Fruit fly (Drosophila melanogaster) whole organism, wandering third instar larva: ENCODE data around the gene Moe.
A peak's percentile ranks its signal among the peaks of the same experiment; 100 is the strongest.

Experiments used
- CG32264 ChIP-seq: fragments of 200-800 bp; sonication (Bioruptor generic); optimal IDR thresholded peaks from 2 replicates; lab custom pipeline; 2016; ENCODE audit warnings: missing biosample characterization, missing genetic modification characterization
- CrebA ChIP-seq: fragments of 200-800 bp; sonication (Bioruptor generic); optimal IDR thresholded peaks from 2 replicates; lab custom pipeline; 2016; ENCODE audit warnings: missing biosample characterization, mild to moderate bottlenecking, missing genetic modification characterization, borderline replicate concordance
- Dfd ChIP-seq: fragments of >200 bp; optimal IDR thresholded peaks from 2 replicates; lab custom pipeline; 2017; ENCODE audit warnings: missing biosample characterization, missing genetic modification characterization
- GATAd ChIP-seq: sonication (Bioruptor generic); optimal IDR thresholded peaks from 2 replicates; lab custom pipeline; 2016; ENCODE audit warnings: missing biosample characterization, missing genetic modification characterization
- Hnf4 ChIP-seq: fragments of 200-800 bp; sonication (Bioruptor generic); optimal IDR thresholded peaks from 2 replicates; lab custom pipeline; 2016; ENCODE audit warnings: missing biosample characterization, mild to moderate bottlenecking, missing genetic modification characterization
- Jra ChIP-seq: sonication (Bioruptor generic); optimal IDR thresholded peaks from 2 replicates; lab custom pipeline; 2016; ENCODE audit warnings: missing biosample characterization, missing genetic modification characterization
- Myc ChIP-seq: fragments of >200 bp; optimal IDR thresholded peaks from 2 replicates; lab custom pipeline; 2017
- OdsH ChIP-seq: fragments of 200-800 bp; sonication (Bioruptor generic); optimal IDR thresholded peaks from 2 replicates; lab custom pipeline; 2016; ENCODE audit warnings: missing biosample characterization, mild to moderate bottlenecking, missing genetic modification characterization
- dl ChIP-seq, 2 experiments: fragments of 175-275, 200-275 bp in 1 of 2; fragments of 200-275 bp in 1 of 2; sonication (Bioruptor generic); optimal IDR thresholded peaks; lab custom pipeline; 2018; ENCODE audit warnings: mild to moderate bottlenecking in 2 of 2, missing biosample characterization in 2 of 2, missing genetic modification characterization in 2 of 2, moderate library complexity in 2 of 2; ENCODE audit not compliant: partially characterized antibody in 2 of 2, insufficient read depth in 1 of 2
- dmrt93B ChIP-seq: fragments of 200-800 bp; sonication (Bioruptor generic); optimal IDR thresholded peaks from 2 replicates; lab custom pipeline; 2018; ENCODE audit warnings: missing biosample characterization, mild to moderate bottlenecking, missing genetic modification characterization
- pan ChIP-seq: fragments of >200 bp; optimal IDR thresholded peaks from 2 replicates; lab custom pipeline; 2017
- psq ChIP-seq: fragments of 200-800 bp; sonication (Bioruptor generic); optimal IDR thresholded peaks from 3 replicates; lab custom pipeline; 2017; ENCODE audit warnings: missing biosample characterization, mild to moderate bottlenecking, missing genetic modification characterization, moderate library complexity
- sv ChIP-seq: fragments of 200-800 bp; sonication (Bioruptor generic); optimal IDR thresholded peaks from 3 replicates; lab custom pipeline; 2016; ENCODE audit warnings: missing biosample characterization, missing genetic modification characterization
- usp ChIP-seq: fragments of >200 bp; optimal IDR thresholded peaks from 2 replicates; lab custom pipeline; 2017; ENCODE audit warnings: missing biosample characterization, missing genetic modification characterization

DNA sequence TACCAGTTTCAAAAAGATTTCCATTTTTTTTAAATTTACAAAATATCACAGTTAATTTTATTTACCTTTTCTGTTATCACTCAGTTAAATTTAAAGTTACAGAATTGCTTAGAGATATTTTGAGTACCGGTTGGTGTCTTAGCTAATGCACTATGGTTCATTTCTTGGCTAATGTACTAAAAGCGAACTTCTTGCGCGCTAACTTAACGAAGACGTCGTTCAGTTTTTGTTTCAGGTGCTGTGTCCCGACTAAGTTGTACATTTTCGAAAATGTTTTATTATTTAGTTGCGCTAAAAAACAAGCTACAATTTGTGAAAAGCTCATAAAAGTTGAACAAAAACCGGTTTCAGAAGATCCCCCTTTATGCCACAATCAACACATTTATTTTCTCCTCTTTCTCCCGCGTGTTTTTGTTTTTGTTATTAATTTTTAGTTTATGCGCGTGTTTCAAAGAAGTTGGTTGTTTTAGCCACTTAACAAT lies 60.2 kb downstream of the Moe start, which contains the start of gene CG12075:
- no peak for TF ChIP-seq Jra
- TF ChIP-seq Myc (lab: Kevin White, UChicago), result peak; percentile 75
- no peak for TF ChIP-seq CrebA (GFP tag; lab: Kevin White, UChicago)
- TF ChIP-seq GATAd (GFP tag; lab: Kevin White, UChicago), result no peak
- TF ChIP-seq usp (GFP tag; lab: Kevin White, UChicago), result no peak
- no peak for TF ChIP-seq sv (GFP tag; lab: Kevin White, UChicago)
- no peak for TF ChIP-seq dl (GFP tag; optimal IDR thresholded peaks at IDR 0.05; lab: Kevin White, UChicago; ENCODE audit: insufficient read depth in 1 of 2, partially characterized antibody in 2 of 2)
- no peak for TF ChIP-seq Hnf4
- TF ChIP-seq dmrt93B (GFP tag; lab: Kevin White, UChicago), result no peak
- no peak for TF ChIP-seq OdsH
- TF ChIP-seq pan (lab: Kevin White, UChicago), result no peak
- TF ChIP-seq psq, result no peak
- no peak for TF ChIP-seq CG32264 (GFP tag; lab: Kevin White, UChicago)
- no peak for TF ChIP-seq Dfd
